Fruit fly (Drosophila melanogaster): ENCODE measurements around the gene CG14711.

CG14711 gene

dm6 chr3R:11650105-11651039 lies 27.2 kb downstream of the CG14711 start, which contains the start of the genes Csk and Elp1 (continued):
- TF ChIP-seq PHDP (tag; optimal IDR thresholded peaks at IDR 0.05) = peak; percentile 52
- TF ChIP-seq CG13775 (GFP tag; optimal IDR thresholded peaks at IDR 0.05) = peak; percentile 68
- TF ChIP-seq Dfd (GFP tag; optimal IDR thresholded peaks at IDR 0.05) = no peak
- no peak for TF ChIP-seq Ravus (GFP tag; IDR thresholded peaks at IDR 0.05)
- 0 out of 2 replicates have a peak, but pooled peaks have one; percentile 12 for TF ChIP-seq ssp (GFP tag; IDR thresholded peaks at IDR 0.05)
- peak; percentile 10 for TF ChIP-seq fd64A (GFP tag; optimal IDR thresholded peaks at IDR 0.05)
- peak; percentile 60 for TF ChIP-seq Fer1 (GFP tag; optimal IDR thresholded peaks at IDR 0.05)
- TF ChIP-seq dm (GFP tag; optimal IDR thresholded peaks at IDR 0.05) = peak; percentile 68
- TF ChIP-seq D (optimal IDR thresholded peaks at IDR 0.05) = no peak
- TF ChIP-seq D (GFP tag; optimal IDR thresholded peaks at IDR 0.05) = no peak
- peak; percentile 18 for TF ChIP-seq run (tag; optimal IDR thresholded peaks at IDR 0.05)
- TF ChIP-seq sim (GFP tag; IDR thresholded peaks at IDR 0.05) = no peak
- no peak for TF ChIP-seq vfl (GFP tag; optimal IDR thresholded peaks at IDR 0.05)
- no peak for TF ChIP-seq CG6175 (GFP tag; IDR thresholded peaks at IDR 0.05)
- no peak for TF ChIP-seq Poxn (GFP tag; IDR thresholded peaks at IDR 0.05)
- 0 out of 3 replicates have a peak, but pooled peaks have one; percentile 29 for TF ChIP-seq croc (GFP tag; conservative IDR thresholded peaks at IDR 0.05)
- TF ChIP-seq Ada2b (GFP tag; IDR thresholded peaks at IDR 0.05) = no peak; the same call in 1 of the 2 replicates
- peak; percentile 58 for TF ChIP-seq Hr3 (GFP tag; optimal IDR thresholded peaks at IDR 0.05)
- TF ChIP-seq CG16863 (GFP tag; optimal IDR thresholded peaks at IDR 0.05) = no peak
- TF ChIP-seq Dp (GFP tag; optimal IDR thresholded peaks at IDR 0.05) = peak; percentile 38
- no peak for TF ChIP-seq stc (GFP tag; IDR thresholded peaks at IDR 0.05)
- TF ChIP-seq fd96Cb (tag; optimal IDR thresholded peaks at IDR 0.05) = peak; percentile 7
- peak; percentile 64 for TF ChIP-seq CG2678 (tag; optimal IDR thresholded peaks at IDR 0.05)
- peak; percentile 41 for TF ChIP-seq CG4328 (GFP tag; optimal IDR thresholded peaks at IDR 0.05)
- TF ChIP-seq Meics (GFP tag; optimal IDR thresholded peaks at IDR 0.05) = peak; percentile 54
- TF ChIP-seq dysf (GFP tag; IDR thresholded peaks at IDR 0.05) = peak; percentile 49; the same call in 2 of the 3 replicates
- TF ChIP-seq Dref (GFP tag; IDR thresholded peaks at IDR 0.05) = peak; percentile 30; the same call in 1 of the 2 replicates
- no peak for TF ChIP-seq CG14050 (GFP tag; IDR thresholded peaks at IDR 0.05)
- TF ChIP-seq scrt (GFP tag; optimal IDR thresholded peaks at IDR 0.05) = peak; percentile 26
- TF ChIP-seq her (GFP tag; optimal IDR thresholded peaks at IDR 0.05) = peak; percentile 27
- 0 out of 3 replicates have a peak, but pooled peaks have one; percentile 12 for TF ChIP-seq Opbp (GFP tag; IDR thresholded peaks at IDR 0.05; ENCODE audit: partially characterized antibody)
- TF ChIP-seq h (optimal IDR thresholded peaks at IDR 0.05) = no peak
- TF ChIP-seq CG14014 (GFP tag; IDR thresholded peaks at IDR 0.05) = peak; percentile 46; the same call in 1 of the 2 replicates
- peak; percentile 57 for TF ChIP-seq CG12155 (GFP tag; optimal IDR thresholded peaks at IDR 0.05)
- TF ChIP-seq prd (optimal IDR thresholded peaks at IDR 0.05) = no peak
- TF ChIP-seq prd (GFP tag; IDR thresholded peaks at IDR 0.05) = peak; percentile 48; the same call in 1 of the 3 replicates
- TF ChIP-seq onecut (GFP tag; IDR thresholded peaks at IDR 0.05) = no peak; the same call in 1 of the 2 replicates
- TF ChIP-seq Blimp-1 (GFP tag; optimal IDR thresholded peaks at IDR 0.05) = peak; percentile 28
- TF ChIP-seq H2.0 (GFP tag; IDR thresholded peaks at IDR 0.05) = 0 out of 2 replicates have a peak, but pooled peaks have one; percentile 17
- no peak for TF ChIP-seq Six4 (GFP tag; optimal IDR thresholded peaks at IDR 0.05)
- TF ChIP-seq twi (tag; optimal IDR thresholded peaks at IDR 0.05) = peak; percentile 73
- peak; percentile 28 for TF ChIP-seq CG18476 (GFP tag; optimal IDR thresholded peaks at IDR 0.05)
- TF ChIP-seq Doc3 (GFP tag; IDR thresholded peaks at IDR 0.05; ENCODE audit: partially characterized antibody) = no peak
- no peak for TF ChIP-seq Neu2 (GFP tag; optimal IDR thresholded peaks at IDR 0.05; ENCODE audit: borderline replicate concordance)
- no peak for TF ChIP-seq H15 (GFP tag; IDR thresholded peaks at IDR 0.05)
- peak; percentile 55 for TF ChIP-seq CG4820 (GFP tag; optimal IDR thresholded peaks at IDR 0.05)
- peak in 1 of 2 experiments; percentile 40 for TF ChIP-seq bsh (GFP tag; optimal IDR thresholded peaks at IDR 0.05)
- TF ChIP-seq D19A (tag; optimal IDR thresholded peaks at IDR 0.05) = no peak
- no peak; the same call in 1 of the 2 replicates for TF ChIP-seq sisA (GFP tag; IDR thresholded peaks at IDR 0.05)

All from whole organism, embryonic.